Worm (Caenorhabditis elegans): ENCODE measurements around the gene dcaf-13.

Gene dcaf-13

DNA sequence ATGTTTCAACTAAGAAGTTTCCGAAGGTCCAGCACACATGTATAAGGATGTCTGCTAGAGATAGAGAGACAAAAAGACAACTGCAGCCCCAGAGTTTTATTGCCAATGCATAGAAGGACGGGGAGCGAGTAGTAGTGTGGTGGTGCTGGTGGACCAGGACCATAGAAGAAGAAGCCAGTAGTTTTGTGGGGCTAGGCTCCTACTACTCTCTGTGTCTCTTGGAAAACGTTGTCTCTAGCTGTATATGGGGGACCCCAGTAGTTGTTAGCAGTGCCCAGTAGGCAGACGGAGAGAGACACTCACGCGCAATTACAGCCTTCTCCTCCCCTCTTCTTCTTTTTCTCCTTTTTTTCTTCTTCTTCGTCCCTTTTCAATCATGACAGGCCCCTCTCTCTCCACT is 31.3 kb upstream of the dcaf-13 start (continued):
- no peak for TF ChIP-seq spr-1 (tag; optimal IDR thresholded peaks at IDR 0.05)
- peak in 1 of 2 experiments; percentile 10 for TF ChIP-seq mdl-1 (tag; optimal IDR thresholded peaks at IDR 0.05)
- TF ChIP-seq nhr-6 (tag; optimal IDR thresholded peaks at IDR 0.05) = no peak

DNA sequence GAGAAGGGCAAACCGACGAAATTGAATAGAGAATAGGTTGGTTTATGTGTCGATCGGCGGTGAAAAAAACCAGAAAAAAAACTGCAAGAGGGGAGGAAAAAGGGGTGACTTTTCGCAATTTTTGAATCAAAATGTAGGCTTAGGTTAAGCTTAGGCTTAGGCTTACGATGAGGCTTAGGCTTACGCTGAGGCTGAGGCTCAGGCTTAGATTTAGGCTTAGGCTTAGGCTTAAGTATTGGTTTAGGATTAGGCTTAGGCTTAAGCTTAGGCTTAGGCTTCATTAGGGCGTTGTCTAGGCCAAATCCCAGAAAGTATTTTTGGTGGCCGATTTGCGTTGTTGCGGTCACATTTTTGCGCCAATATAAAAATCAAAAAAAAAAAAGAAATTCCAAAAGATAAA is 30.1 kb upstream of the dcaf-13 start:
- no peak for TF ChIP-seq unc-62 (GFP tag; optimal IDR thresholded peaks at IDR 0.05 in 1 of 2)
- no peak for TF ChIP-seq unc-62 (tag; optimal IDR thresholded peaks at IDR 0.05)
- TF ChIP-seq ceh-28 (tag; optimal IDR thresholded peaks at IDR 0.05) = no peak
- TF ChIP-seq nhr-28 (tag; optimal IDR thresholded peaks at IDR 0.05) = no peak
- no peak for TF ChIP-seq aly-2 (tag; optimal IDR thresholded peaks at IDR 0.05)
- TF ChIP-seq arid-1 (GFP tag; conservative IDR thresholded peaks at IDR 0.05) = no peak
- no peak for TF ChIP-seq ceh-32 (tag; optimal IDR thresholded peaks at IDR 0.05; ENCODE audit: poor library complexity)
- TF ChIP-seq ces-1 (GFP tag; optimal IDR thresholded peaks at IDR 0.05) = no peak
- TF ChIP-seq sdz-12 (GFP tag; optimal IDR thresholded peaks at IDR 0.05) = no peak
- no peak for TF ChIP-seq nhr-111 (GFP tag; optimal IDR thresholded peaks at IDR 0.05)
- TF ChIP-seq nhr-48 (tag; optimal IDR thresholded peaks at IDR 0.05) = no peak

ce11 chrII:4453453-4453852 is 28.8 kb upstream of the dcaf-13 start:
- no peak for TF ChIP-seq daf-16 (GFP tag; optimal IDR thresholded peaks at IDR 0.05)
- no peak for TF ChIP-seq daf-16 (tag; optimal IDR thresholded peaks at IDR 0.05)
- peak; percentile 16 for TF ChIP-seq dpl-1 (GFP tag; optimal IDR thresholded peaks at IDR 0.05)
- TF ChIP-seq vab-7 (GFP tag; IDR thresholded peaks at IDR 0.05) = no peak
- TF ChIP-seq snpc-4 (tag; optimal IDR thresholded peaks at IDR 0.05) = no peak
- TF ChIP-seq set-16 (GFP tag; IDR thresholded peaks at IDR 0.05) = 0 out of 2 replicates have a peak, but pooled peaks have one; percentile 20

DNA sequence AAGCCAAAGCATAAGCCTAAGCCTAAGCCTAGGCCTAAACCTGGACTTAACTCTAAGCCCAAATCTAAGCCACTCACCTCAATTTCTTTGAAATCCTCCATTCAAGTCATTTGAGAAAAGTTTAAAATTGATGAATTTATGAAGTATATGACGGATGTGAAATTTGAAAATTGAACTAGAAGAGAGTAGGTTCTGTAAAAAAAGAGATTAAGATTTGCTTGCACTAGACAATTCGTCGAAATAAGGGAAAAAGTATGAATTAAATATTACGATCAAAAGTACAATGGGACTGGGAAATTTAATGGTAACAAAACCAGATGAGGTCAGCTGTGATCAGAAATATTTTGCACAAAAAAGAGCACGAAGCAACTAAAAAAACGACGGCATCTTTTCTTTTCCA is 28.3 kb upstream of the dcaf-13 start, which contains the start of gene twk-2:
Gene twk-2, minus strand, starts transcription at position 101 of the 400 bp plus-strand sequence.
- TF ChIP-seq daf-12 (tag; optimal IDR thresholded peaks at IDR 0.05) (no peak), daf-8 (GFP tag; IDR thresholded peaks at IDR 0.05) (no peak), madf-5 (GFP tag; IDR thresholded peaks at IDR 0.05) (no peak), zag-1 (tag; optimal IDR thresholded peaks at IDR 0.05) (no peak), pqm-1 (tag; optimal IDR thresholded peaks at IDR 0.05) (no peak)

ce11 chrII:4444811-4445210 is 20.1 kb upstream of the dcaf-13 start:
- TF ChIP-seq rbr-2 (tag; optimal IDR thresholded peaks at IDR 0.05) (no peak), unc-62 (GFP tag; optimal IDR thresholded peaks at IDR 0.05 in 1 of 2) (peak in 1 of 2 experiments; percentile 74), unc-62 (tag; optimal IDR thresholded peaks at IDR 0.05) (no peak), lin-38 (GFP tag; IDR thresholded peaks at IDR 0.05) (no peak), aha-1 (tag) (peak; percentile 93)

DNA sequence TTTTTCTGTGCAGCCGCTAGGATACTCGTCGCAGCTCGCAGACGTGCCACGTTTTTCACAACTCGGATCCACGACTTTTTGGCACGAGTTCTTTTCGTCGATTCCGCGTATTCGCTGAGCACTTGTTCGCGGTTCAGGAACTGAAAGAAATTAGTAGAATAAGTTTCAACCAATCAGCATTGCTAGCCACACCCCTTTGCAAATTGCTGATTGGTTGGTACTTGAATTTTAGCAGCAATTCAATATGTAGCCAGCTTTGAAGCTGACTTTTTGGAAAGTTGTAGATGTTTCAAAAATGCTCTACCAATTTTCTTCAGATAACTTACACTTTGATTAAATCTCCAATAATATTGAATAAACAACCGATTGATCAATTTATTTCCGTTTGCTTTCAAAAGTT is 16.6 kb upstream of the dcaf-13 start:
- TF ChIP-seq nhr-25 (tag; optimal IDR thresholded peaks at IDR 0.05; ENCODE audit: borderline replicate concordance, insufficient read depth) (no peak), lir-3 (tag; optimal IDR thresholded peaks at IDR 0.05) (no peak), spr-3 (GFP tag; optimal IDR thresholded peaks at IDR 0.05) (no peak), lin-13 (GFP tag; optimal IDR thresholded peaks at IDR 0.05) (no peak), nhr-102 (tag; optimal IDR thresholded peaks at IDR 0.05) (no peak), F44E2.7 (GFP tag; IDR thresholded peaks at IDR 0.05) (no peak), T20F7.1 (GFP tag; optimal IDR thresholded peaks at IDR 0.05) (no peak), ZK337.2 (GFP tag; IDR thresholded peaks at IDR 0.05) (no peak), ZK546.5 (tag; optimal IDR thresholded peaks at IDR 0.05) (no peak), zip-2 (tag; optimal IDR thresholded peaks at IDR 0.05) (no peak), ceh-82 (tag; optimal IDR thresholded peaks at IDR 0.05) (no peak), unc-62 (GFP tag; optimal IDR thresholded peaks at IDR 0.05 in 1 of 2) (no peak), unc-62 (tag; optimal IDR thresholded peaks at IDR 0.05) (no peak), lsy-2 (tag; optimal IDR thresholded peaks at IDR 0.05) (no peak), jun-1 (tag; optimal IDR thresholded peaks at IDR 0.05) (no peak), F10B5.3 (tag; optimal IDR thresholded peaks at IDR 0.05) (no peak), mes-2 (tag; optimal IDR thresholded peaks at IDR 0.05; ENCODE audit: poor library complexity, severe bottlenecking) (no peak), fos-1 (tag; optimal IDR thresholded peaks at IDR 0.05) (no peak), unc-39 (tag; optimal IDR thresholded peaks at IDR 0.05) (no peak), D1046.2 (GFP tag; IDR thresholded peaks at IDR 0.05) (no peak)
